Worm (Caenorhabditis elegans) whole organism, L3 larva: ENCODE measurements around the gene aptf-4.

Experiments used
- ceh-28 ChIP-seq: fragments of 150-350 bp; optimal IDR thresholded peaks from 2 replicates; lab custom pipeline; 2014; ENCODE audit warnings: missing biosample characterization, missing genetic modification reagents, missing genetic modification characterization
- egl-27 ChIP-seq: sonication (generic microtip); optimal IDR thresholded peaks from 4 replicates; lab custom pipeline; 2017; ENCODE audit warnings: missing biosample characterization, missing genetic modification reagents, missing genetic modification characterization
- elt-3 ChIP-seq, 3 experiments: fragments of 150-350 bp in 1 of 3; sonication (generic microtip) in 2 of 3; optimal IDR thresholded peaks; 2 replicates in 2 of 3; 4 replicates in 1 of 3; lab custom pipeline; 2014 to 2017; ENCODE audit warnings: missing biosample characterization in 3 of 3, missing genetic modification characterization in 3 of 3
- fkh-10 ChIP-seq: sonication (generic microtip); optimal IDR thresholded peaks from 2 replicates; lab custom pipeline; 2017; ENCODE audit warnings: missing biosample characterization, missing genetic modification reagents, missing genetic modification characterization
- fos-1 ChIP-seq: fragments of 150-350 bp; optimal IDR thresholded peaks from 2 replicates; lab custom pipeline; 2014; ENCODE audit warnings: missing biosample characterization, missing genetic modification characterization
- jun-1 ChIP-seq: fragments of 150-350 bp; optimal IDR thresholded peaks from 2 replicates; lab custom pipeline; 2014; ENCODE audit warnings: missing biosample characterization, missing genetic modification reagents, missing genetic modification characterization
- lin-39 ChIP-seq: fragments of 150-350 bp; optimal IDR thresholded peaks from 2 replicates; lab custom pipeline; 2018; ENCODE audit warnings: missing biosample characterization, missing genetic modification reagents, missing genetic modification characterization
- nhr-12 ChIP-seq: fragments of 150-350 bp; optimal IDR thresholded peaks from 2 replicates; lab custom pipeline; 2014; ENCODE audit warnings: missing biosample characterization, missing genetic modification characterization
- nhr-25 ChIP-seq: sonication (generic microtip); optimal IDR thresholded peaks from 2 replicates; lab custom pipeline; 2017; ENCODE audit warnings: missing biosample characterization, missing genetic modification characterization
- pha-4 ChIP-seq: fragments of 150-350 bp; optimal IDR thresholded peaks from 2 replicates; lab custom pipeline; 2014; ENCODE audit warnings: missing biosample characterization, missing genetic modification reagents, missing genetic modification characterization
- snpc-4 ChIP-seq: fragments of 150-350 bp; optimal IDR thresholded peaks from 2 replicates; lab custom pipeline; 2014; ENCODE audit warnings: missing biosample characterization, missing genetic modification characterization
- unc-62 ChIP-seq: fragments of 150-350 bp; sonication (generic microtip); optimal IDR thresholded peaks from 4 replicates; lab custom pipeline; 2014; ENCODE audit warnings: missing biosample characterization, missing genetic modification reagents, missing genetic modification characterization
- ztf-4 ChIP-seq: fragments of 150-350 bp; optimal IDR thresholded peaks from 2 replicates; lab custom pipeline; 2014; ENCODE audit warnings: missing biosample characterization, missing genetic modification characterization

DNA sequence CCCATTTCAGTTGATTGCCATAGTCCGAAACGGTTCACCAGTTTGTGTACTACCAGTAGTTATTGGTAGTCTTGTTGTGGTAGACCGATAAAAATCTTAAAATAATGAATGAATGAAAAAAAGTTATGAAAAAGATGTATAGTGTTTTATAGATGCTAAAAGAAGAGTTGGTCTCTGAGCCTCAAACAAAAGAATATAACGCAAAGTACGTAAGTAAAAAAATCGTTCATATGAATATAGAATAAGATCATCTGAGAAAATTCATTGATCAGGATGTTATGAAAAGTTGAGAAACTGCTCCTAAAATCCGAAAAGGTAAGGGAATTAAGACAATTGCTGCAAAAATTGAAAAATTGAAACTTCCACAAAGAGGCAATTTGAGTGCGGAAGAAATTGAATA lies 26.7 kb downstream of the aptf-4 start, which contains the start of gene chhy-1:
- no peak for TF ChIP-seq pha-4
- no peak for TF ChIP-seq fos-1 (tag; lab: Kevin White, UChicago)
- TF ChIP-seq ceh-28 (tag; lab: Kevin White, UChicago), result no peak
- TF ChIP-seq lin-39, result no peak
- TF ChIP-seq unc-62 (GFP tag; lab: Kevin White, UChicago), result no peak
- no peak for TF ChIP-seq snpc-4
- no peak for TF ChIP-seq egl-27
- no peak for TF ChIP-seq ztf-4 (tag; lab: Kevin White, UChicago)
- TF ChIP-seq elt-3 (tag; optimal IDR thresholded peaks at IDR 0.05; lab: Kevin White, UChicago), result no peak
- TF ChIP-seq nhr-25 (tag; lab: Kevin White, UChicago), result no peak
- TF ChIP-seq nhr-12 (tag; lab: Kevin White, UChicago), result no peak
- no peak for TF ChIP-seq jun-1 (tag; lab: Kevin White, UChicago)
- TF ChIP-seq fkh-10 (GFP tag; lab: Kevin White, UChicago), result no peak
